Worm (Caenorhabditis elegans) whole organism, L3 larva: ENCODE data around the gene his-35.

Source experiments
- R02D3.7 ChIP-seq: fragments of 150-350 bp; optimal IDR thresholded peaks from 2 replicates; lab custom pipeline; 2014; ENCODE audit warnings: missing biosample characterization, missing genetic modification characterization
- ZK546.5 ChIP-seq: sonication (generic microtip); optimal IDR thresholded peaks from 2 replicates; lab custom pipeline; 2017; ENCODE audit warnings: missing biosample characterization, missing genetic modification characterization
- aly-2 ChIP-seq: fragments of 150-350 bp; optimal IDR thresholded peaks from 2 replicates; lab custom pipeline; 2014; ENCODE audit warnings: missing biosample characterization, missing genetic modification characterization
- ama-1 ChIP-seq: fragments of 150-350 bp; optimal IDR thresholded peaks from 2 replicates; lab custom pipeline; 2018
- ceh-16 ChIP-seq: sonication (generic microtip); optimal IDR thresholded peaks from 2 replicates; lab custom pipeline; 2017; ENCODE audit warnings: missing biosample characterization, missing genetic modification characterization
- ceh-28 ChIP-seq: fragments of 150-350 bp; optimal IDR thresholded peaks from 2 replicates; lab custom pipeline; 2014; ENCODE audit warnings: missing biosample characterization, missing genetic modification reagents, missing genetic modification characterization
- ceh-82 ChIP-seq: fragments of 150-350 bp; optimal IDR thresholded peaks from 2 replicates; lab custom pipeline; 2014; ENCODE audit warnings: missing biosample characterization, missing genetic modification characterization
- ceh-9 ChIP-seq: sonication (generic microtip); optimal IDR thresholded peaks from 2 replicates; lab custom pipeline; 2018; ENCODE audit warnings: missing biosample characterization, missing genetic modification characterization
- daf-12 ChIP-seq: fragments of 150-350 bp; optimal IDR thresholded peaks from 2 replicates; lab custom pipeline; 2014; ENCODE audit warnings: missing biosample characterization, missing genetic modification reagents, missing genetic modification characterization
- egl-27 ChIP-seq: sonication (generic microtip); optimal IDR thresholded peaks from 4 replicates; lab custom pipeline; 2017; ENCODE audit warnings: missing biosample characterization, missing genetic modification reagents, missing genetic modification characterization
- egl-5 ChIP-seq: fragments of 150-350 bp; optimal IDR thresholded peaks from 2 replicates; lab custom pipeline; 2017; ENCODE audit warnings: missing biosample characterization, missing genetic modification reagents, missing genetic modification characterization, inconsistent platforms
- elt-1 ChIP-seq: fragments of 150-350 bp; optimal IDR thresholded peaks from 2 replicates; lab custom pipeline; 2014; ENCODE audit warnings: missing biosample characterization, missing genetic modification characterization
- elt-2 ChIP-seq: sonication (generic microtip); optimal IDR thresholded peaks from 2 replicates; lab custom pipeline; 2016; ENCODE audit warnings: missing genetic modification reagents, mild to moderate bottlenecking, missing genetic modification characterization, missing compliant biosample characterization
- elt-3 ChIP-seq, 3 experiments: fragments of 150-350 bp in 1 of 3; sonication (generic microtip) in 2 of 3; optimal IDR thresholded peaks; 2 replicates in 2 of 3; 4 replicates in 1 of 3; lab custom pipeline; 2014 to 2017; ENCODE audit warnings: missing biosample characterization in 3 of 3, missing genetic modification characterization in 3 of 3
- eor-1 ChIP-seq, 2 experiments: fragments of 150-350 bp; optimal IDR thresholded peaks; 2 replicates each; lab custom pipeline; 2014 to 2018; ENCODE audit warnings: missing biosample characterization in 2 of 2, missing genetic modification characterization in 2 of 2
- fkh-10 ChIP-seq: sonication (generic microtip); optimal IDR thresholded peaks from 2 replicates; lab custom pipeline; 2017; ENCODE audit warnings: missing biosample characterization, missing genetic modification reagents, missing genetic modification characterization
- fkh-2 ChIP-seq: fragments of 150-350 bp; optimal IDR thresholded peaks from 2 replicates; lab custom pipeline; 2014; ENCODE audit warnings: missing biosample characterization, missing genetic modification reagents, missing genetic modification characterization
- fos-1 ChIP-seq: fragments of 150-350 bp; optimal IDR thresholded peaks from 2 replicates; lab custom pipeline; 2014; ENCODE audit warnings: missing biosample characterization, missing genetic modification characterization
- hmg-11 ChIP-seq: sonication (generic microtip); optimal IDR thresholded peaks from 2 replicates; lab custom pipeline; 2016; ENCODE audit warnings: missing genetic modification characterization, missing compliant biosample characterization
- jun-1 ChIP-seq: fragments of 150-350 bp; optimal IDR thresholded peaks from 2 replicates; lab custom pipeline; 2014; ENCODE audit warnings: missing biosample characterization, missing genetic modification reagents, missing genetic modification characterization
- lin-15B ChIP-seq: fragments of 150-350 bp; optimal IDR thresholded peaks from 2 replicates; lab custom pipeline; 2014; ENCODE audit warnings: missing biosample characterization, missing genetic modification characterization
- lin-39 ChIP-seq: fragments of 150-350 bp; optimal IDR thresholded peaks from 2 replicates; lab custom pipeline; 2018; ENCODE audit warnings: missing biosample characterization, missing genetic modification reagents, missing genetic modification characterization
- lsy-12 ChIP-seq: sonication (generic microtip); optimal IDR thresholded peaks from 2 replicates; lab custom pipeline; 2016; ENCODE audit warnings: mild to moderate bottlenecking, missing genetic modification characterization, missing compliant biosample characterization
- mdl-1 ChIP-seq: fragments of 150-350 bp; optimal IDR thresholded peaks from 2 replicates; lab custom pipeline; 2014; ENCODE audit warnings: missing biosample characterization, missing genetic modification characterization
- mml-1 ChIP-seq: fragments of 150-350 bp; sonication (generic microtip); optimal IDR thresholded peaks from 3 replicates; lab custom pipeline; 2014; ENCODE audit warnings: missing biosample characterization, missing genetic modification characterization
- nfya-1 ChIP-seq: sonication (generic microtip); optimal IDR thresholded peaks from 2 replicates; lab custom pipeline; 2017; ENCODE audit warnings: missing genetic modification characterization, mild to moderate bottlenecking, missing compliant biosample characterization, antibody characterized with exemption, moderate library complexity; ENCODE audit not compliant: insufficient read depth
- nhr-11 ChIP-seq: fragments of 150-350 bp; optimal IDR thresholded peaks from 2 replicates; lab custom pipeline; 2014; ENCODE audit warnings: missing biosample characterization, missing genetic modification characterization
- nhr-12 ChIP-seq: fragments of 150-350 bp; optimal IDR thresholded peaks from 2 replicates; lab custom pipeline; 2014; ENCODE audit warnings: missing biosample characterization, missing genetic modification characterization
- nhr-23 ChIP-seq: fragments of 150-350 bp; optimal IDR thresholded peaks from 2 replicates; lab custom pipeline; 2014; ENCODE audit warnings: missing biosample characterization, missing genetic modification reagents, missing genetic modification characterization
- nhr-237 ChIP-seq: fragments of 150-350 bp; optimal IDR thresholded peaks from 2 replicates; lab custom pipeline; 2014; ENCODE audit warnings: missing biosample characterization, missing genetic modification characterization
- nhr-25 ChIP-seq: sonication (generic microtip); optimal IDR thresholded peaks from 2 replicates; lab custom pipeline; 2017; ENCODE audit warnings: missing biosample characterization, missing genetic modification characterization
- nhr-28 ChIP-seq: fragments of 150-350 bp; optimal IDR thresholded peaks from 2 replicates; lab custom pipeline; 2014; ENCODE audit warnings: missing biosample characterization, missing genetic modification characterization
- nhr-43 ChIP-seq: sonication (generic microtip); optimal IDR thresholded peaks from 2 replicates; lab custom pipeline; 2016; ENCODE audit warnings: mild to moderate bottlenecking, missing genetic modification characterization, missing compliant biosample characterization; ENCODE audit not compliant: poor library complexity, severe bottlenecking
- nhr-67 ChIP-seq: fragments of 150-350 bp; optimal IDR thresholded peaks from 2 replicates; lab custom pipeline; 2014; ENCODE audit warnings: missing biosample characterization, missing genetic modification characterization
- nhr-76 ChIP-seq: fragments of 150-350 bp; sonication (generic microtip); optimal IDR thresholded peaks from 5 replicates; lab custom pipeline; 2014; ENCODE audit warnings: missing biosample characterization, missing genetic modification characterization
- nhr-77 ChIP-seq: fragments of 150-350 bp; optimal IDR thresholded peaks from 2 replicates; lab custom pipeline; 2014; ENCODE audit warnings: missing biosample characterization, missing genetic modification characterization
- pha-4 ChIP-seq: fragments of 150-350 bp; optimal IDR thresholded peaks from 2 replicates; lab custom pipeline; 2014; ENCODE audit warnings: missing biosample characterization, missing genetic modification reagents, missing genetic modification characterization
- pqm-1 ChIP-seq: fragments of 150-350 bp; optimal IDR thresholded peaks from 2 replicates; lab custom pipeline; 2017; ENCODE audit warnings: missing biosample characterization, missing genetic modification characterization, inconsistent platforms
- sea-2 ChIP-seq: fragments of 150-350 bp; sonication (generic microtip); optimal IDR thresholded peaks from 4 replicates; lab custom pipeline; 2014; ENCODE audit warnings: missing biosample characterization, missing genetic modification reagents, missing genetic modification characterization
- skn-1 ChIP-seq: fragments of 150-350 bp; optimal IDR thresholded peaks from 2 replicates; lab custom pipeline; 2014; ENCODE audit warnings: missing biosample characterization, missing genetic modification characterization
- snpc-4 ChIP-seq: fragments of 150-350 bp; optimal IDR thresholded peaks from 2 replicates; lab custom pipeline; 2014; ENCODE audit warnings: missing biosample characterization, missing genetic modification characterization
- tbx-2 ChIP-seq: sonication (generic microtip); optimal IDR thresholded peaks from 2 replicates; lab custom pipeline; 2016; ENCODE audit warnings: mild to moderate bottlenecking, missing genetic modification characterization, missing compliant biosample characterization
- unc-39 ChIP-seq: sonication (generic microtip); optimal IDR thresholded peaks from 4 replicates; lab custom pipeline; 2017; ENCODE audit warnings: missing biosample characterization, missing genetic modification characterization
- unc-62 ChIP-seq: fragments of 150-350 bp; sonication (generic microtip); optimal IDR thresholded peaks from 4 replicates; lab custom pipeline; 2014; ENCODE audit warnings: missing biosample characterization, missing genetic modification reagents, missing genetic modification characterization
- zag-1 ChIP-seq: fragments of 150-350 bp; optimal IDR thresholded peaks from 2 replicates; lab custom pipeline; 2014; ENCODE audit warnings: missing biosample characterization, missing genetic modification characterization
- ztf-11 ChIP-seq: fragments of 150-350 bp; optimal IDR thresholded peaks from 2 replicates; lab custom pipeline; 2014; ENCODE audit warnings: missing biosample characterization, missing genetic modification characterization
- ztf-4 ChIP-seq: fragments of 150-350 bp; optimal IDR thresholded peaks from 2 replicates; lab custom pipeline; 2014; ENCODE audit warnings: missing biosample characterization, missing genetic modification characterization

his-35 gene

ce11 chrV:9521697-9522096 lies 23.4 kb downstream of the his-35 start:
- no peak for TF ChIP-seq tbx-2 (tag; lab: Kevin White, UChicago)
- no peak for TF ChIP-seq fkh-2 (tag; lab: Kevin White, UChicago)
- no peak for TF ChIP-seq daf-12 (tag; lab: Kevin White, UChicago)
- no peak for TF ChIP-seq unc-39
- no peak for TF ChIP-seq ceh-16 (tag; lab: Kevin White, UChicago)
- TF ChIP-seq R02D3.7 (tag; lab: Kevin White, UChicago): no peak
- no peak for TF ChIP-seq nhr-11 (tag; lab: Kevin White, UChicago)
- TF ChIP-seq egl-5: no peak

DNA sequence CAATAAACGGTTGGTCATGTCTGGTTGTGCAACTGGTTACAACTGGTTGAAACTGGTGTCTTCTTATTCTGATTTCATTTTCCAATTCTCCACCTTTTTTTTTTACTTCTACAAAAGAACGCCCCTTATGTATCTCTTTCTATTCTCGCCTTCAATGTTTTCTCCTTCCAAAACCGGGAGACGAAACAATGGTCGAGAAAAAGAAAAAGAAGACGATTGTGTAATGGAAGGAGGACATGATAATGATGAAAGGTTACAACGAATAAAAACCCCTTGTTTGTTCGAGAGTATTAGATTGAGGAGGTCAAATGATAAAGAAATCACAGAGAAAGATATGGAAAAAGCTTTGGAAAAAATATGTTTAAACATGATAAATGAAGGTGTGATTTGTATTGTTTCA lies 26.3 kb downstream of the his-35 start, which contains the start of gene C50F4.8:
Gene C50F4.8 (minus strand): TSS at position 28 of the 400 bp plus-strand sequence.
- peak; percentile 55 for TF ChIP-seq nhr-23 (tag; lab: Kevin White, UChicago)
- TF ChIP-seq ama-1 (lab: Kevin White, UChicago): peak; percentile 37
- no peak for TF ChIP-seq lin-39 (tag; lab: Kevin White, UChicago)

- peak; percentile 69 for TF ChIP-seq jun-1 (tag; lab: Kevin White, UChicago)
- no peak for TF ChIP-seq ceh-9 (tag; lab: Kevin White, UChicago)
- no peak for TF ChIP-seq nfya-1 (tag; lab: Kevin White, UChicago)
- no peak for TF ChIP-seq nhr-237 (tag; lab: Kevin White, UChicago)
- TF ChIP-seq fkh-2 (tag; lab: Kevin White, UChicago): no peak
- TF ChIP-seq nhr-23 (tag; lab: Kevin White, UChicago): peak; percentile 86
- TF ChIP-seq nhr-12: no peak
- TF ChIP-seq daf-12 (tag; lab: Kevin White, UChicago): no peak
- TF ChIP-seq R02D3.7 (tag; lab: Kevin White, UChicago): no peak
- TF ChIP-seq skn-1 (tag; lab: Kevin White, UChicago): no peak
- TF ChIP-seq ceh-16 (tag; lab: Kevin White, UChicago): no peak
- no peak for TF ChIP-seq ceh-28
- no peak for TF ChIP-seq nhr-28
- TF ChIP-seq mdl-1 (tag; lab: Kevin White, UChicago): no peak
- TF ChIP-seq nhr-76 (tag; lab: Kevin White, UChicago): no peak
- TF ChIP-seq mml-1 (tag; lab: Kevin White, UChicago): no peak
- TF ChIP-seq egl-27 (tag; lab: Kevin White, UChicago): no peak
- peak; percentile 88 for TF ChIP-seq pqm-1 (tag; lab: Kevin White, UChicago)
- peak in 2 of 3 experiments; percentile 41 to 56 for TF ChIP-seq elt-3 (tag; optimal IDR thresholded peaks at IDR 0.05; lab: Kevin White, UChicago)
- TF ChIP-seq eor-1 (tag; optimal IDR thresholded peaks at IDR 0.05; lab: Kevin White, UChicago): no peak
- peak; percentile 51 for TF ChIP-seq elt-2 (tag; lab: Kevin White, UChicago)
- no peak for TF ChIP-seq ztf-4
- no peak for TF ChIP-seq ceh-82
- no peak for TF ChIP-seq unc-39
- no peak for TF ChIP-seq lin-15B (tag; lab: Kevin White, UChicago)
- TF ChIP-seq pha-4: no peak
- no peak for TF ChIP-seq hmg-11
- no peak for TF ChIP-seq sea-2 (GFP tag; lab: Kevin White, UChicago)
- no peak for TF ChIP-seq nhr-77 (tag; lab: Kevin White, UChicago)
- peak; percentile 20 for TF ChIP-seq lsy-12 (tag; lab: Kevin White, UChicago)
- no peak for TF ChIP-seq elt-1 (tag; lab: Kevin White, UChicago)
- TF ChIP-seq fos-1 (tag; lab: Kevin White, UChicago): no peak
- TF ChIP-seq ztf-11 (tag; lab: Kevin White, UChicago): no peak
- no peak for TF ChIP-seq tbx-2 (tag; lab: Kevin White, UChicago)
- peak; percentile 26 for TF ChIP-seq nhr-25 (tag; lab: Kevin White, UChicago)
- TF ChIP-seq ZK546.5 (tag; lab: Kevin White, UChicago): no peak
- TF ChIP-seq lin-39 (tag; lab: Kevin White, UChicago): no peak
- TF ChIP-seq egl-5: no peak
- no peak for TF ChIP-seq fkh-10
- no peak for TF ChIP-seq nhr-67 (tag; lab: Kevin White, UChicago)
- TF ChIP-seq nhr-11 (tag; lab: Kevin White, UChicago): no peak
- no peak for TF ChIP-seq aly-2
- no peak for TF ChIP-seq unc-62 (GFP tag; lab: Kevin White, UChicago)
- no peak for TF ChIP-seq snpc-4 (tag; lab: Kevin White, UChicago)
- TF ChIP-seq zag-1: no peak
- TF ChIP-seq nhr-43 (tag; lab: Kevin White, UChicago): peak; percentile 68
- TF ChIP-seq ama-1 (lab: Kevin White, UChicago): no peak
Observed at ce11 chrV:9516280-9516679, 28.8 kb downstream of the his-35 start.
